Fruit fly (Drosophila melanogaster) whole organism, adult: ENCODE measurements around the gene SH3PX1.

Experiments
- CG11617 ChIP-seq: fragments of 200-800 bp; sonication (Bioruptor generic); optimal IDR thresholded peaks from 2 replicates; lab custom pipeline; 2017; ENCODE audit warnings: mild to moderate bottlenecking, missing biosample characterization, missing genetic modification reagents, missing genetic modification characterization
- CG12768 ChIP-seq: fragments of 200-800 bp; sonication (Bioruptor generic); optimal IDR thresholded peaks from 2 replicates; lab custom pipeline; 2017; ENCODE audit warnings: missing biosample characterization, missing genetic modification characterization, mild to moderate bottlenecking, moderate library complexity, missing genetic modification reagents
- CG14711 ChIP-seq: fragments of 200-800 bp; sonication (Bioruptor generic); optimal IDR thresholded peaks from 2 replicates; lab custom pipeline; 2018; ENCODE audit warnings: missing biosample characterization, mild to moderate bottlenecking, missing genetic modification characterization, moderate library complexity
- CG1620 ChIP-seq: fragments of 200-800 bp; sonication (Bioruptor generic); optimal IDR thresholded peaks from 2 replicates; lab custom pipeline; 2016; ENCODE audit warnings: missing biosample characterization, missing genetic modification characterization
- CG33017 ChIP-seq: fragments of 200-800 bp; sonication (Bioruptor generic); optimal IDR thresholded peaks from 2 replicates; lab custom pipeline; 2018; ENCODE audit warnings: missing biosample characterization, mild to moderate bottlenecking, missing genetic modification characterization, moderate library complexity
- CG5204 ChIP-seq: fragments of 200-800 bp; sonication (Bioruptor generic); optimal IDR thresholded peaks from 2 replicates; lab custom pipeline; 2016; ENCODE audit warnings: missing biosample characterization, missing genetic modification characterization
- CG7045 ChIP-seq: fragments of 200-800 bp; sonication (Bioruptor generic); optimal IDR thresholded peaks from 2 replicates; lab custom pipeline; 2017; ENCODE audit warnings: missing biosample characterization, mild to moderate bottlenecking, missing genetic modification characterization
- CG7101 ChIP-seq: fragments of 200-800 bp; sonication (Bioruptor generic); optimal IDR thresholded peaks from 2 replicates; lab custom pipeline; 2018; ENCODE audit warnings: missing biosample characterization, mild to moderate bottlenecking, missing genetic modification characterization, moderate library complexity
- Clk ChIP-seq: fragments of 200-800 bp; sonication (Bioruptor generic); optimal IDR thresholded peaks from 2 replicates; lab custom pipeline; 2017; ENCODE audit warnings: missing biosample characterization, missing genetic modification characterization
- Crg-1 ChIP-seq: fragments of 200-800 bp; sonication (Bioruptor generic); optimal IDR thresholded peaks from 2 replicates; lab custom pipeline; 2016; ENCODE audit warnings: missing biosample characterization, missing genetic modification characterization
- Hr96 ChIP-seq: fragments of 200-800 bp; sonication (Bioruptor generic); optimal IDR thresholded peaks from 2 replicates; lab custom pipeline; 2016; ENCODE audit warnings: missing biosample characterization, missing genetic modification characterization
- Mnt ChIP-seq: fragments of 200-800 bp; sonication (Bioruptor generic); optimal IDR thresholded peaks from 2 replicates; lab custom pipeline; 2016; ENCODE audit warnings: missing biosample characterization, mild to moderate bottlenecking, missing genetic modification characterization
- bab1 ChIP-seq: fragments of 200-800 bp; sonication (Bioruptor generic); optimal IDR thresholded peaks from 3 replicates; lab custom pipeline; 2019; ENCODE audit warnings: missing biosample characterization, mild to moderate bottlenecking, missing genetic modification characterization, moderate library complexity
- cic ChIP-seq: fragments of 200-800 bp; sonication (Bioruptor generic); optimal IDR thresholded peaks from 2 replicates; lab custom pipeline; 2017; ENCODE audit warnings: missing biosample characterization, mild to moderate bottlenecking, missing genetic modification characterization, moderate library complexity
- cnc ChIP-seq, 2 experiments: fragments of >200 bp; optimal IDR thresholded peaks; 2 replicates each; lab custom pipeline; 2017
- kay ChIP-seq: fragments of 200-800 bp; sonication (Bioruptor generic); peaks from one replicate; lab custom pipeline; 2016; ENCODE audit warnings: missing biosample characterization, missing genetic modification characterization, borderline replicate concordance
- ovo ChIP-seq: fragments of 200-800 bp; sonication (Bioruptor generic); optimal IDR thresholded peaks from 2 replicates; lab custom pipeline; 2016; ENCODE audit warnings: missing biosample characterization, missing genetic modification characterization
- pad ChIP-seq: fragments of 200-800 bp; sonication (Bioruptor generic); optimal IDR thresholded peaks from 3 replicates; lab custom pipeline; 2017; ENCODE audit warnings: missing biosample characterization, missing genetic modification characterization, mild to moderate bottlenecking, moderate library complexity, missing genetic modification reagents
- tj ChIP-seq: fragments of 200-800 bp; sonication (Bioruptor generic); optimal IDR thresholded peaks from 3 replicates; lab custom pipeline; 2017; ENCODE audit warnings: missing biosample characterization, mild to moderate bottlenecking, missing genetic modification characterization, moderate library complexity
- toe ChIP-seq: fragments of 200-800 bp; sonication (Bioruptor generic); optimal IDR thresholded peaks from 2 replicates; lab custom pipeline; 2016; ENCODE audit warnings: missing biosample characterization, missing genetic modification characterization

SH3PX1 gene

DNA sequence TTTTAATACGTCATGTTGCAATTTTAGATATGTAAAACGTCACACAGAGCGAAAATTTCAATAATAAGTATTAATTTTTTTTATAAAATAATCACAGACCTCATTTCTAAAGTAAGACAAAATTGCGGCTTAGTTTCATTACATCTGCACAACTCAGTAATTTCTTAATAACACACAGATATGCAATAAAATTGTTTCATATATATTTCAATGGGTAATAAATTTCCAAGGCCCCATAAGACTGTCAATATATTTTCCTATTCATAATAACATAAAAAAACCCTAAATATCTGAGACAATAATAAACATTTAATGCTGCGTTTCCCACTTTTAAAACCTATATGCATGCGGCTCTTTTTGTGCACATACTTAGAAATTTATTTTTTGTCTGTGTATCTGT lies 18.0 kb downstream of the SH3PX1 start:
- TF ChIP-seq kay (GFP tag; lab: Kevin White, UChicago) = peak; percentile 66
- TF ChIP-seq CG7101 = no peak

DNA sequence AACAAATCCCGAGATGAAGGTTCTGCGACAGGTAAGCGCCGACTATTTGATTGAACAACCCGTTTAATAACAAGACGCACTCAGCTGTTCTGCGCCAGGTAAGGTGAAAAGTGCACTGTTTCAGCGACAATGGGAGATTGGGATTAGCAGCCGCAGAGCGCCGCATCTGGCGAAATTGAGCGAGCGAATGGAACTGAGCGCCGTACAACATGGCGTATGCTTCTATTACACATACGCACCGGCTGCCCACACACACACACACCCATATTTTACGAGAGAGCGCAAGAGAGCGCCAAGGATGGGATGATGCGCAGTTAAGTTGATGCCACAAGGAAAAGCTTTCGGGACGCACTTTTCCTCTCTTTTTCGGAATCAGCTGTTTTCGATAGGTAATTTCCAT lies 18.4 kb downstream of the SH3PX1 start:
- TF ChIP-seq cic (peak; percentile 45), pad (no peak)

DNA sequence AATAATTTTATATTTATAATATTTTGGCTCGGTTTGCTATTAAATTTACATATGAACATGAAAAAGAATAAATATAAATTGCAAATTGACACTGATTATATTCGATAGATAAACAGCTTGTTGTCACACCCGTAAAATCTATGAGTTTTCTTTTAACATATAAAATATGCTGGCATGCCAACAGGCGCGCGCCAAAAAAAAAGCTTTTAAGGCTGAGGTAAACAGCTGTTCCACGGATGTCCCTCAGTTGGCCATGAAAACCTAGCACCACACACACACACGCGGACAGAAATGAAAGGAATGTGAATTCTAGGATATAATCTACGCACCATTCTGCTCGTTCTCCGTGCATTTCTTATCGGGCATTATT lies 18.8 kb downstream of the SH3PX1 start:
- no peak for TF ChIP-seq cic
- TF ChIP-seq tj (GFP tag; lab: Kevin White, UChicago) = no peak
- no peak for TF ChIP-seq CG1620 (GFP tag; lab: Kevin White, UChicago)
- no peak for TF ChIP-seq kay (GFP tag; lab: Kevin White, UChicago)
- no peak for TF ChIP-seq cnc (optimal IDR thresholded peaks at IDR 0.05; lab: Kevin White, UChicago)
- TF ChIP-seq Crg-1 = no peak
- TF ChIP-seq CG5204 (GFP tag; lab: Kevin White, UChicago) = no peak
- no peak for TF ChIP-seq CG14711 (tag; lab: Kevin White, UChicago)
- TF ChIP-seq pad = no peak
- TF ChIP-seq CG7045 (GFP tag; lab: Kevin White, UChicago) = no peak
- TF ChIP-seq CG7101 = no peak
- no peak for TF ChIP-seq ovo (GFP tag; lab: Kevin White, UChicago)
- no peak for TF ChIP-seq toe
- no peak for TF ChIP-seq CG11617 (GFP tag; lab: Kevin White, UChicago)
- no peak for TF ChIP-seq Clk

DNA sequence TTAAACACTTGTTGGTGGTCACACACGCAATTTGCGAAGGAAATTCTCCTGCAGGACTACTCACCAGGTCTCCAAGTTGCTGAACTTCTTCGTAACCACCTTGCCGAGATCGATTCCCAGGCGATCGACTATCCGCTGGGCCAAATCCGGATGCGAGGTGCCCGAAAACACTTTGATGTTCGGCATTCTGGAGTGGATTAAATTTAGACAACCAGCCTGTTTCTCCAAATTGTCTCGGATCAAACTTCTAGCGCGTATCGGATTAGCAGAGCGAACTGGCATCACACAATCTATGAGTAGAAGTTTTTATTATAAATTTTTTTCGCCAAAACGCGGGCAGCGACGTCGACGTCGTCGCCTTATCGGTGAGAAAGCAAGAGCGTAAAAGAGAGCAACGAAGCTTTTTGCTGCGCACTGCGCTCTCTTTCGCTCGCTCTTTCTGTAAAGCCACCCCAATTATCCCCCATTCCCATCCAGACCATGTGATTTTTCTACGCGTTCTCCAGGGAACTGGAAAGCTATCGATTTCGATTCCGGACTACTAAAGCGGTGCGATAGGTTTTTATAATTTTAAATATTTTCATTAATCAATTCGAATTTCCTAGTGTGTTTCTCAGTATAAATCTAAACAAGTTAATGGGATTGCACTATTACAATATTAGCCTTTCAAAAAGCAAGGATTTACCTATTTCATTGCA lies 19.3 kb downstream of the SH3PX1 start:
- peak; percentile 15 for TF ChIP-seq cic
- TF ChIP-seq cnc (optimal IDR thresholded peaks at IDR 0.05; lab: Kevin White, UChicago) = no peak
- TF ChIP-seq kay (GFP tag; lab: Kevin White, UChicago) = peak; percentile 85
- TF ChIP-seq CG7045 (GFP tag; lab: Kevin White, UChicago) = no peak
- TF ChIP-seq Mnt = no peak
- TF ChIP-seq CG7101 = peak; percentile 17
- TF ChIP-seq ovo (GFP tag; lab: Kevin White, UChicago) = no peak
- TF ChIP-seq tj (GFP tag; lab: Kevin White, UChicago) = no peak
- TF ChIP-seq Crg-1 = no peak
- TF ChIP-seq CG14711 (tag; lab: Kevin White, UChicago) = no peak
- TF ChIP-seq Clk = no peak
- TF ChIP-seq toe = no peak
- TF ChIP-seq CG11617 (GFP tag; lab: Kevin White, UChicago) = no peak
- TF ChIP-seq CG5204 (GFP tag; lab: Kevin White, UChicago) = no peak
- no peak for TF ChIP-seq CG1620 (GFP tag; lab: Kevin White, UChicago)
- no peak for TF ChIP-seq Hr96
- no peak for TF ChIP-seq bab1
- TF ChIP-seq pad = no peak
- peak; percentile 19 for TF ChIP-seq CG33017 (tag; lab: Kevin White, UChicago)
- TF ChIP-seq CG12768 (GFP tag; lab: Kevin White, UChicago) = no peak

DNA sequence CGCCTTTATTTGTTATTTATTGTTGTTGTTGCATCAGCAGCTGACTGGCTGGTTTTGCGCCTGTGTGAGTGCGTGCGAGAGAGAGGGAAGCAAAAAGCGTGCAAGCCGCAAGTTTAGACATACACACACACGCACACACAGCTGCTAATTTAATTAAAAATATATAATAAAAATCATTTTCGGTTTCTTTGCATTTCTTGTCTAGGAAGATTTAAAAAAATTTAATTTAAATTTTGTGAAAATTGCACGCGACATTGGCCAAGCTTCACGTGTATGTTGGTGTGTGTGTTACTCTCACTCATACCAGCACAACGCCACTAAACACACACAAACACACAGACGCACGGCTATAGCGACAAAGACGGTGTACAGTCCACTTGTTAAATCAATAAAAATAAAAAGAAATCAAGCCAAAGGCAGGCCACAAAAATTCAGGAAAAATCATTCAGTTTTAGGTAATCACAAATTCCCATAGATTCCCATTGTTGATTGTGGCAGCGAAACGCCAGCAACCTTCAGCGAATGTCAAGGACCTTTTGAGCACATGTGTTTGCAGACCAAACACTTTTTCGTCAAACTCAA lies 20.0 kb downstream of the SH3PX1 start:
- TF ChIP-seq Mnt (peak; percentile 32), CG33017 (tag; lab: Kevin White, UChicago) (no peak), bab1 (no peak), toe (no peak), CG7045 (GFP tag; lab: Kevin White, UChicago) (no peak), Clk (no peak), kay (GFP tag; lab: Kevin White, UChicago) (peak; percentile 94)

DNA sequence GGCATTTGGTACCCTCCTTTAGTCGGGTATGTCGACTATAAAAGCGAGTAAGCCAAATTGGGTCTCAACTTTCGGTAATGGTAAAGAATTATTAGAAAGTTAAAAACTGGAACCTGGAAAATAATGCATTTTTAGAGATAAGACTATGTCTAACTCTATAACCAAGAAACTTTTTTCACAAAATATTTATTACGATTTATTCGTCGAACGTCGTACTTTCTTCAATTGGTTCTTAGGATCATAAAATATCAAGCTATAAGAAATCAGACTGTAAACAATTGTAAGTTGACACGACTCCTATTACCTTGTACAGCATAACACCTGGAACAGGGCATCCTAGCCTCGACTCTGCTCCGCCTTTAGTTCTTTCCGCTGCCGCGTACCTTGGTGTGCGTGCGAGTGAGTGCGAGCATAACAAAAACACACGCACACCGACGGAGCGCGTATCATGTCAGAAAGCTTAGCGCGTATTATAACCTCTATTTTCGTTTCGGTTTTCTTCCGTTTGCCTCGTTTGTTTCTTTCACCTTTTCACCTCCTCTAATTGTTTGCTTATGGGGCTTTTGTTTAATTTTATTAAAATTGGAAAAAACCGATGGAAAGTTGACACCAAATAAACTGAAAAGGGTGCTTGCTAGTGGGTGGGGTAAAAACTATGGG lies 20.6 kb downstream of the SH3PX1 start:
- TF ChIP-seq CG7101 (peak; percentile 84), CG11617 (GFP tag; lab: Kevin White, UChicago) (peak; percentile 93), CG1620 (GFP tag; lab: Kevin White, UChicago) (peak; percentile 73), bab1 (peak; percentile 75), Crg-1 (peak; percentile 80), Hr96 (peak; percentile 90), CG14711 (tag; lab: Kevin White, UChicago) (peak; percentile 68), Mnt (no peak), ovo (GFP tag; lab: Kevin White, UChicago) (no peak), Clk (peak; percentile 85), CG7045 (GFP tag; lab: Kevin White, UChicago) (peak; percentile 90), tj (GFP tag; lab: Kevin White, UChicago) (peak; percentile 77), pad (peak; percentile 68), CG33017 (tag; lab: Kevin White, UChicago) (peak; percentile 76), cnc (optimal IDR thresholded peaks at IDR 0.05; lab: Kevin White, UChicago) (no peak), CG12768 (GFP tag; lab: Kevin White, UChicago) (peak; percentile 88), kay (GFP tag; lab: Kevin White, UChicago) (no peak), cic (no peak), CG5204 (GFP tag; lab: Kevin White, UChicago) (peak; percentile 92), toe (peak; percentile 91)
